Worm (Caenorhabditis elegans) whole organism, L4 larva: ENCODE results near the gene igcm-4.

Source experiments
- D1046.2 ChIP-seq: fragments of 200-800 bp; sonication (Bioruptor generic); IDR thresholded peaks from 2 replicates; pipeline ENCODE4 v1.3.6; 2022; ENCODE audit warnings: missing genetic modification characterization, missing compliant biosample characterization
- F26F4.8 ChIP-seq: fragments of 200-800 bp; sonication (Bioruptor generic); conservative IDR thresholded peaks from 2 replicates; pipeline ENCODE4 v1.3.6; 2022; ENCODE audit warnings: missing genetic modification characterization, missing compliant biosample characterization
- R02D3.7 ChIP-seq: fragments of 150-350 bp; sonication (generic microtip); optimal IDR thresholded peaks from 3 replicates; lab custom pipeline; 2014; ENCODE audit warnings: missing biosample characterization, missing genetic modification characterization
- T26A8.4 ChIP-seq: fragments of 200-800 bp; sonication (Bioruptor generic); IDR thresholded peaks from 2 replicates; pipeline ENCODE4 v1.3.6; 2022; ENCODE audit warnings: missing genetic modification characterization, missing compliant biosample characterization
- Y105C5A.15 ChIP-seq: fragments of 200-800 bp; sonication (Bioruptor generic); IDR thresholded peaks from 2 replicates; pipeline ENCODE4 v1.3.6; 2022; ENCODE audit warnings: missing genetic modification characterization, missing compliant biosample characterization
- ZK337.2 ChIP-seq: fragments of 200-800 bp; sonication (Bioruptor generic); IDR thresholded peaks from 2 replicates; pipeline ENCODE4 v1.3.6; 2022; ENCODE audit warnings: missing genetic modification reagents, missing genetic modification characterization, missing compliant biosample characterization
- aly-2 ChIP-seq: sonication (generic microtip); optimal IDR thresholded peaks from 2 replicates; lab custom pipeline; 2018; ENCODE audit warnings: missing biosample characterization, missing genetic modification characterization
- attf-4 ChIP-seq: sonication (generic microtip); optimal IDR thresholded peaks from 3 replicates; lab custom pipeline; 2017; ENCODE audit warnings: missing biosample characterization, missing genetic modification characterization
- ceh-28 ChIP-seq: fragments of 150-350 bp; optimal IDR thresholded peaks from 2 replicates; lab custom pipeline; 2014; ENCODE audit warnings: missing biosample characterization, missing genetic modification reagents, missing genetic modification characterization
- ceh-44 ChIP-seq: fragments of 200-800 bp; sonication (Bioruptor generic); IDR thresholded peaks from 2 replicates; pipeline ENCODE4 v1.3.6; 2022; ENCODE audit warnings: missing genetic modification reagents, missing genetic modification characterization, missing compliant biosample characterization
- ceh-62 ChIP-seq: sonication (generic microtip); optimal IDR thresholded peaks from 2 replicates; lab custom pipeline; 2017; ENCODE audit warnings: missing biosample characterization, missing genetic modification characterization
- ceh-82 ChIP-seq: sonication (generic microtip); optimal IDR thresholded peaks from 2 replicates; lab custom pipeline; 2017; ENCODE audit warnings: missing biosample characterization, missing genetic modification characterization
- ctbp-1 ChIP-seq: fragments of 200-800 bp; sonication (Bioruptor generic); IDR thresholded peaks from 2 replicates; pipeline ENCODE4 v1.3.6; 2022; ENCODE audit warnings: missing genetic modification reagents, missing genetic modification characterization, missing compliant biosample characterization
- daf-16 ChIP-seq, 3 experiments: sonication (generic microtip); optimal IDR thresholded peaks; 2 replicates each; lab custom pipeline; 2016 to 2017; ENCODE audit warnings: missing genetic modification characterization in 3 of 3, missing genetic modification reagents in 3 of 3, mild to moderate bottlenecking in 2 of 3, missing compliant biosample characterization in 2 of 3, missing biosample characterization in 1 of 3, moderate library complexity in 1 of 3
- daf-19 ChIP-seq: fragments of 200-800 bp; sonication (Bioruptor generic); conservative IDR thresholded peaks from 2 replicates; pipeline ENCODE4 v1.3.6; 2022; ENCODE audit warnings: missing genetic modification characterization, missing compliant biosample characterization
- daf-8 ChIP-seq: fragments of 200-800 bp; sonication (Bioruptor generic); IDR thresholded peaks from 2 replicates; pipeline ENCODE4 v1.3.6; 2022; ENCODE audit warnings: missing genetic modification characterization, missing compliant biosample characterization
- dmd-8 ChIP-seq: fragments of 200-800 bp; sonication (Bioruptor generic); IDR thresholded peaks from 2 replicates; pipeline ENCODE4 v1.3.6; 2022; ENCODE audit warnings: missing genetic modification characterization, missing compliant biosample characterization
- dmd-9 ChIP-seq: fragments of 200-800 bp; sonication (Bioruptor generic); IDR thresholded peaks from 2 replicates; pipeline ENCODE4 v1.3.6; 2022; ENCODE audit warnings: missing genetic modification reagents, missing genetic modification characterization, missing compliant biosample characterization
- dve-1 ChIP-seq: sonication (generic microtip); optimal IDR thresholded peaks from 2 replicates; lab custom pipeline; 2017; ENCODE audit warnings: antibody characterized with exemption, mild to moderate bottlenecking, missing genetic modification characterization, missing compliant biosample characterization; ENCODE audit not compliant: insufficient read depth
- fkh-10 ChIP-seq: fragments of 150-350 bp; optimal IDR thresholded peaks from 2 replicates; lab custom pipeline; 2014; ENCODE audit warnings: missing biosample characterization, missing genetic modification reagents, missing genetic modification characterization
- hmg-1.1 ChIP-seq: fragments of 200-800 bp; sonication (Bioruptor generic); IDR thresholded peaks from 2 replicates; pipeline ENCODE4 v1.3.6; 2022; ENCODE audit warnings: missing genetic modification reagents, missing genetic modification characterization, missing compliant biosample characterization
- jun-1 ChIP-seq: fragments of 150-350 bp; optimal IDR thresholded peaks from 2 replicates; lab custom pipeline; 2014; ENCODE audit warnings: missing biosample characterization, missing genetic modification reagents, missing genetic modification characterization
- lim-7 ChIP-seq: fragments of 200-800 bp; sonication (Bioruptor generic); IDR thresholded peaks from 2 replicates; pipeline ENCODE4 v1.3.6; 2022; ENCODE audit warnings: missing genetic modification characterization, missing compliant biosample characterization
- lin-38 ChIP-seq: fragments of 200-800 bp; sonication (Bioruptor generic); IDR thresholded peaks from 2 replicates; pipeline ENCODE4 v1.3.6; 2022; ENCODE audit warnings: missing genetic modification reagents, missing genetic modification characterization, missing compliant biosample characterization
- madf-5 ChIP-seq, 2 experiments: fragments of 200-800 bp; sonication (Bioruptor generic); IDR thresholded peaks; 2 replicates each; pipeline ENCODE4 v1.3.6; 2022; ENCODE audit warnings: missing compliant biosample characterization in 2 of 2, missing genetic modification characterization in 2 of 2
- madf-9 ChIP-seq: fragments of 200-800 bp; sonication (Bioruptor generic); conservative IDR thresholded peaks from 2 replicates; pipeline ENCODE4 v1.3.6; 2022; ENCODE audit warnings: missing genetic modification reagents, missing genetic modification characterization, missing compliant biosample characterization
- mdl-1 ChIP-seq, 2 experiments: fragments of 150-350 bp in 1 of 2; sonication (generic microtip) in 1 of 2; optimal IDR thresholded peaks; 2 replicates each; lab custom pipeline; 2014 to 2017; ENCODE audit warnings: missing biosample characterization in 2 of 2, missing genetic modification characterization in 2 of 2
- mes-2 ChIP-seq: sonication (generic microtip); optimal IDR thresholded peaks from 2 replicates; lab custom pipeline; 2016; ENCODE audit warnings: missing genotype, mild to moderate bottlenecking, missing genetic modification characterization, missing compliant biosample characterization; ENCODE audit not compliant: poor library complexity, severe bottlenecking
- mxl-2 ChIP-seq: fragments of 200-800 bp; sonication (Bioruptor generic); conservative IDR thresholded peaks from 2 replicates; pipeline ENCODE4 v1.3.6; 2022; ENCODE audit warnings: missing genetic modification reagents, missing genetic modification characterization, missing compliant biosample characterization
- nhr-102 ChIP-seq: sonication (generic microtip); optimal IDR thresholded peaks from 2 replicates; lab custom pipeline; 2016; ENCODE audit warnings: mild to moderate bottlenecking, missing genetic modification characterization, moderate library complexity, missing compliant biosample characterization
- nhr-111 ChIP-seq: fragments of 200-800 bp; sonication (Bioruptor generic); optimal IDR thresholded peaks from 2 replicates; lab custom pipeline; 2018; ENCODE audit warnings: mild to moderate bottlenecking, missing genetic modification characterization, missing compliant biosample characterization
- nhr-237 ChIP-seq: sonication (generic microtip); optimal IDR thresholded peaks from 2 replicates; lab custom pipeline; 2017; ENCODE audit warnings: missing biosample characterization, missing genetic modification characterization
- nhr-28 ChIP-seq: fragments of 150-350 bp; optimal IDR thresholded peaks from 2 replicates; lab custom pipeline; 2014; ENCODE audit warnings: missing biosample characterization, missing genetic modification characterization
- nhr-41 ChIP-seq: fragments of 200-800 bp; sonication (Bioruptor generic); IDR thresholded peaks from 2 replicates; pipeline ENCODE4 v1.3.6; 2022; ENCODE audit warnings: missing genetic modification reagents, missing genetic modification characterization, missing compliant biosample characterization
- nhr-42 ChIP-seq: fragments of 200-800 bp; sonication (Bioruptor generic); IDR thresholded peaks from 2 replicates; pipeline ENCODE4 v1.3.6; 2022; ENCODE audit warnings: missing genetic modification characterization, missing compliant biosample characterization
- nhr-48 ChIP-seq: sonication (generic microtip); optimal IDR thresholded peaks from 2 replicates; lab custom pipeline; 2016; ENCODE audit warnings: mild to moderate bottlenecking, missing genetic modification characterization, missing compliant biosample characterization
- pha-4 ChIP-seq, 2 experiments: fragments of 150-350 bp in 1 of 2; fragments of 200-800 bp in 1 of 2; sonication (Bioruptor generic) in 1 of 2; IDR thresholded peaks in 1 of 2; optimal IDR thresholded peaks in 1 of 2; 2 replicates each; pipeline versions ENCODE4 v1.3.6 to Lab custom; 2014 to 2022; ENCODE audit warnings: missing genetic modification characterization in 2 of 2, missing genetic modification reagents in 2 of 2, missing biosample characterization in 1 of 2, missing compliant biosample characterization in 1 of 2
- pqm-1 ChIP-seq: sonication (generic microtip); optimal IDR thresholded peaks from 2 replicates; lab custom pipeline; 2017; ENCODE audit warnings: missing biosample characterization, missing genetic modification characterization
- rbr-2 ChIP-seq: sonication (generic microtip); optimal IDR thresholded peaks from 2 replicates; lab custom pipeline; 2016; ENCODE audit warnings: missing genotype, missing genetic modification characterization, missing compliant biosample characterization
- saeg-2 ChIP-seq: fragments of 200-800 bp; sonication (Bioruptor generic); IDR thresholded peaks from 2 replicates; pipeline ENCODE4 v1.3.6; 2022; ENCODE audit warnings: missing genetic modification reagents, missing genetic modification characterization, missing compliant biosample characterization
- sdz-12 ChIP-seq: fragments of 200-800 bp; sonication (Bioruptor generic); optimal IDR thresholded peaks from 2 replicates; lab custom pipeline; 2018; ENCODE audit warnings: mild to moderate bottlenecking, missing genetic modification characterization, missing compliant biosample characterization
- snpc-1.2 ChIP-seq: fragments of 200-800 bp; sonication (Bioruptor generic); IDR thresholded peaks from 2 replicates; pipeline ENCODE4 v1.3.6; 2022; ENCODE audit warnings: missing genetic modification reagents, missing genetic modification characterization, missing compliant biosample characterization
- snpc-4 ChIP-seq: fragments of 150-350 bp; optimal IDR thresholded peaks from 2 replicates; lab custom pipeline; 2014; ENCODE audit warnings: missing biosample characterization, missing genetic modification characterization
- unc-130 ChIP-seq: sonication (generic microtip); optimal IDR thresholded peaks from 2 replicates; lab custom pipeline; 2016; ENCODE audit warnings: missing genetic modification reagents, missing genetic modification characterization, missing compliant biosample characterization
- unc-39 ChIP-seq: sonication (generic microtip); optimal IDR thresholded peaks from 2 replicates; lab custom pipeline; 2017; ENCODE audit warnings: missing biosample characterization, missing genetic modification characterization
- zag-1 ChIP-seq: fragments of 150-350 bp; optimal IDR thresholded peaks from 2 replicates; lab custom pipeline; 2014; ENCODE audit warnings: missing biosample characterization, missing genetic modification characterization
- zfp-2 ChIP-seq: sonication (generic microtip); optimal IDR thresholded peaks from 2 replicates; lab custom pipeline; 2016; ENCODE audit warnings: mild to moderate bottlenecking, missing genetic modification characterization, missing compliant biosample characterization
- zip-2 ChIP-seq: fragments of 150-350 bp; optimal IDR thresholded peaks from 2 replicates; lab custom pipeline; 2014; ENCODE audit warnings: missing biosample characterization, missing genetic modification characterization

igcm-4 gene

DNA sequence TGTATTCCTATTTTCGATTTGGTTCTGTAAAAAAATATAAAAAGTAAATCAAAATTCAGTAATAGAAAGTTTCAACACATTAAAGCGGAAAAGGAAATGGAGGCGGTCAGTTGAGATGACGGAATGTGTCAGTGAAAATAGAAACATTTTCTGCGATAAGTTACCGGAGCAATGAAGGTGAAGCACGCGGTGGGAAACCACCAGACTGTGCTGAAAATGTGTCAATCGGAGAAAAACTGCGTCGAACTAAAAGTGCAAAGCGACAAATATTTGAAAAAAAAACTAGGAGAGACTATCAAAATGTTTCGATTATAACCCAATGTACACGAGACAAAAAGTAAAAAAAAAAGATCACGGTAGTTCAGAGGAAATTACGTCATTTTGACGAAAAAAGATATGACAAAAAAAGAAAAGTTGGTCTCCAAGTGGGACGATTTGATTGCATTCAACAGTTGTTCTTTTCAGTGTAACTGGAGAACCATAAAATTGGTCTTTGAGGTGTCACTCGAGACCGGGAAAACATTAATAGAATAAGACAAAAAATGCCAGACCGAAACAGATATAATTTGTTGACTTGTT lies 24.3 kb upstream of the igcm-4 start, which contains the start of gene acl-4 (continued):
- no peak for TF ChIP-seq pqm-1 (tag; lab: Kevin White, UChicago)
- TF ChIP-seq pha-4 (GFP tag; IDR thresholded peaks at IDR 0.05; lab: Robert Waterston, UW) = no peak
- no peak for TF ChIP-seq pha-4 (tag; optimal IDR thresholded peaks at IDR 0.05; lab: Kevin White, UChicago)
- no peak for TF ChIP-seq attf-4 (tag; lab: Kevin White, UChicago)
- no peak for TF ChIP-seq nhr-237 (tag; lab: Kevin White, UChicago)

DNA sequence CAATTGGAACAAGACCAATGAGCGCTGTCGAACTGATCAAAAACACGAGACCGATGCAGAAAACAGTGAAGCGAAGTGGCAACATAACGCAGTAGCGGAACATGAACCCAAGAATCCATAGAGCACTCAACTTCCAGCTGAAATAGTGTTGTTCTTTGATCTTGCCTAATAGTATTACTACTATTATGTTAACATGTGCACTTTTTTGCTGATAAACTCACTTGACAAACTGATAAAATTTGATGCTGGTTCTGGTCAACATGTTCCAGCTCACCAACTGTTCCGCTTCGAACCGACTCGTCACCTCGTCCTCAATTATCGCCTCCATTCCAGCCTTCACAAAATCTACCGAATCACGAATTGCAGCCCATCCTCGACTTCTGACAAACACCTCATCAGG lies 22.1 kb upstream of the igcm-4 start:
- TF ChIP-seq D1046.2 (GFP tag; lab: Robert Waterston, UW) = no peak
- TF ChIP-seq dmd-9 (GFP tag; lab: Robert Waterston, UW) = no peak
- no peak for TF ChIP-seq lim-7 (GFP tag; lab: Robert Waterston, UW)
- no peak for TF ChIP-seq zag-1 (tag; lab: Kevin White, UChicago)
- TF ChIP-seq attf-4 (tag; lab: Kevin White, UChicago) = no peak
- no peak for TF ChIP-seq nhr-102 (tag; lab: Kevin White, UChicago)
- TF ChIP-seq nhr-111 (GFP tag; lab: Kevin White, UChicago) = no peak
- no peak for TF ChIP-seq fkh-10 (GFP tag; lab: Kevin White, UChicago)
- TF ChIP-seq unc-130 = no peak
- TF ChIP-seq mdl-1 (tag; optimal IDR thresholded peaks at IDR 0.05; lab: Kevin White, UChicago) = peak in 1 of 2 experiments; percentile 17
- peak; percentile 4 for TF ChIP-seq mes-2 (tag; lab: Kevin White, UChicago)
- TF ChIP-seq madf-9 = no peak
- TF ChIP-seq daf-16 (GFP tag; optimal IDR thresholded peaks at IDR 0.05; lab: Kevin White, UChicago) = no peak
- peak; percentile 83 for TF ChIP-seq daf-16 (tag; optimal IDR thresholded peaks at IDR 0.05; lab: Kevin White, UChicago)
- TF ChIP-seq snpc-1.2 (GFP tag; lab: Robert Waterston, UW) = no peak
- TF ChIP-seq ceh-28 (tag; lab: Kevin White, UChicago) = no peak
- TF ChIP-seq zfp-2 (tag; lab: Kevin White, UChicago) = no peak
- TF ChIP-seq saeg-2 (GFP tag; lab: Robert Waterston, UW) = no peak
- no peak for TF ChIP-seq zip-2 (tag; lab: Kevin White, UChicago)
- TF ChIP-seq unc-39 (tag; lab: Kevin White, UChicago) = no peak
- no peak for TF ChIP-seq ctbp-1 (GFP tag; lab: Robert Waterston, UW)
- no peak for TF ChIP-seq ceh-62 (tag; lab: Kevin White, UChicago)
- no peak for TF ChIP-seq snpc-4 (tag; lab: Kevin White, UChicago)
- TF ChIP-seq aly-2 (tag; lab: Kevin White, UChicago) = no peak
- no peak for TF ChIP-seq ceh-82 (tag; lab: Kevin White, UChicago)
- TF ChIP-seq nhr-42 = no peak
- no peak for TF ChIP-seq ceh-44 (GFP tag; lab: Robert Waterston, UW)
- peak; percentile 58 for TF ChIP-seq nhr-28 (tag; lab: Kevin White, UChicago)
- TF ChIP-seq T26A8.4 (GFP tag; lab: Robert Waterston, UW) = no peak
- no peak for TF ChIP-seq nhr-41 (GFP tag; lab: Robert Waterston, UW)
- TF ChIP-seq F26F4.8 (GFP tag; lab: Robert Waterston, UW) = no peak
- no peak for TF ChIP-seq madf-5 (GFP tag; IDR thresholded peaks at IDR 0.05; lab: Robert Waterston, UW)
- no peak for TF ChIP-seq R02D3.7 (tag; lab: Kevin White, UChicago)
- no peak for TF ChIP-seq rbr-2 (tag; lab: Kevin White, UChicago)
- TF ChIP-seq mxl-2 (GFP tag; lab: Robert Waterston, UW) = no peak
- no peak for TF ChIP-seq daf-19 (GFP tag; lab: Robert Waterston, UW)
- TF ChIP-seq dve-1 (tag; lab: Kevin White, UChicago) = peak; percentile 48
- TF ChIP-seq pha-4 (GFP tag; IDR thresholded peaks at IDR 0.05; lab: Robert Waterston, UW) = no peak
- TF ChIP-seq pha-4 (tag; optimal IDR thresholded peaks at IDR 0.05; lab: Kevin White, UChicago) = no peak
- no peak for TF ChIP-seq hmg-1.1 (GFP tag; lab: Robert Waterston, UW)
- no peak for TF ChIP-seq Y105C5A.15 (GFP tag; lab: Robert Waterston, UW)
- no peak for TF ChIP-seq daf-8 (GFP tag; lab: Robert Waterston, UW)
- TF ChIP-seq dmd-8 (GFP tag; lab: Robert Waterston, UW) = no peak
- no peak for TF ChIP-seq ZK337.2
- no peak for TF ChIP-seq sdz-12 (GFP tag; lab: Kevin White, UChicago)
- no peak for TF ChIP-seq nhr-48 (tag; lab: Kevin White, UChicago)
- TF ChIP-seq lin-38 (GFP tag; lab: Robert Waterston, UW) = no peak
- TF ChIP-seq jun-1 (tag; lab: Kevin White, UChicago) = no peak
